Worm (Caenorhabditis elegans) whole organism, early embryonic: ENCODE data around the gene irld-8.

Experiments
- B0310.2 ChIP-seq: sonication (generic microtip); optimal IDR thresholded peaks from 2 replicates; lab custom pipeline; 2016; ENCODE audit warnings: mild to moderate bottlenecking, missing genetic modification characterization, missing compliant biosample characterization
- F13C5.2 ChIP-seq: sonication (generic microtip); optimal IDR thresholded peaks from 2 replicates; lab custom pipeline; 2017; ENCODE audit warnings: mild to moderate bottlenecking, missing genetic modification characterization, inconsistent platforms, missing compliant biosample characterization
- aly-1 ChIP-seq: sonication (generic microtip); optimal IDR thresholded peaks from 2 replicates; lab custom pipeline; 2016; ENCODE audit warnings: missing genetic modification characterization, missing compliant biosample characterization
- ama-1 ChIP-seq: fragments of 150-350 bp; optimal IDR thresholded peaks from 2 replicates; lab custom pipeline; 2014
- ceh-13 ChIP-seq: fragments of 200-800 bp; sonication (Bioruptor generic); optimal IDR thresholded peaks from 2 replicates; lab custom pipeline; 2018; ENCODE audit warnings: mild to moderate bottlenecking, missing genetic modification characterization, missing compliant biosample characterization
- ceh-36 ChIP-seq: sonication (generic microtip); optimal IDR thresholded peaks from 2 replicates; lab custom pipeline; 2016; ENCODE audit warnings: missing genetic modification characterization, inconsistent platforms, missing compliant biosample characterization
- ets-7 ChIP-seq: sonication (generic microtip); optimal IDR thresholded peaks from 2 replicates; lab custom pipeline; 2016; ENCODE audit warnings: missing genotype, missing genetic modification characterization, missing compliant biosample characterization
- flt-1 ChIP-seq: fragments of 200-800 bp; sonication (Bioruptor generic); IDR thresholded peaks from 2 replicates; pipeline ENCODE4 v1.3.6; 2022; ENCODE audit warnings: missing genetic modification characterization, missing compliant biosample characterization
- hmbx-1 ChIP-seq: sonication (generic microtip); optimal IDR thresholded peaks from 2 replicates; lab custom pipeline; 2016; ENCODE audit warnings: mild to moderate bottlenecking, missing genetic modification characterization, missing compliant biosample characterization
- hmg-4 ChIP-seq: fragments of 200-800 bp; sonication (Bioruptor generic); optimal IDR thresholded peaks from 2 replicates; lab custom pipeline; 2018; ENCODE audit warnings: mild to moderate bottlenecking, missing genetic modification characterization, missing compliant biosample characterization
- hnd-1 ChIP-seq: sonication (generic microtip); optimal IDR thresholded peaks from 2 replicates; lab custom pipeline; 2016; ENCODE audit warnings: missing genetic modification characterization, missing compliant biosample characterization
- pes-1 ChIP-seq: fragments of 200-800 bp; sonication (Bioruptor generic); IDR thresholded peaks from 2 replicates; pipeline ENCODE4 v1.3.6; 2022; ENCODE audit warnings: missing genetic modification reagents, missing genetic modification characterization, missing compliant biosample characterization
- scrt-1 ChIP-seq: fragments of 200-800 bp; sonication (Bioruptor generic); IDR thresholded peaks from 2 replicates; pipeline ENCODE4 v1.3.6; 2022; ENCODE audit warnings: missing genetic modification characterization, missing compliant biosample characterization
- sea-1 ChIP-seq: fragments of 200-800 bp; sonication (Bioruptor generic); conservative IDR thresholded peaks from 2 replicates; pipeline ENCODE4 v1.3.6; 2022; ENCODE audit warnings: missing genetic modification characterization, missing compliant biosample characterization
- tbx-11 ChIP-seq: fragments of 200-800 bp; sonication (Bioruptor generic); IDR thresholded peaks from 2 replicates; pipeline ENCODE4 v1.3.6; 2022; ENCODE audit warnings: missing genetic modification characterization, missing compliant biosample characterization
- tbx-37 ChIP-seq: fragments of 200-800 bp; sonication (Bioruptor generic); conservative IDR thresholded peaks from 2 replicates; pipeline ENCODE4 v1.3.6; 2022; ENCODE audit warnings: missing genetic modification reagents, missing genetic modification characterization, missing compliant biosample characterization
- tra-4 ChIP-seq: sonication (generic microtip); optimal IDR thresholded peaks from 2 replicates; lab custom pipeline; 2017; ENCODE audit warnings: missing genetic modification characterization, missing compliant biosample characterization

irld-8 gene

DNA sequence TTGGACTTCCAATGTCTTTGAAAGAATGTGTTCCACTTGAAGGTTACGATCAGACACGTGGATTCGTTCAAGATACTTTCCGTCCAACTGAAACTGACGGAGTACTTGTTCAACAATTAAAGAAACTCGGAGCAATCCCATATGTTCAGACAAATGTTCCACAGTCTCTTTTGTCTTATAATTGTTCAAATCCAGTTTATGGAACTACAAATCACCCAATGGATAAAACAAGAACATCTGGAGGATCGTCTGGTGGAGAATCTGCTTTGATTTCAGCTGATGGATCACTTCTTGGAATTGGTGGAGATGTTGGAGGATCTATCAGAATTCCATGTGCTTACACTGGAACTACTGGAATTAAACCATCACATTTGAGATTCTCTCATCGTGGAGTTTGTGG is 37.6 kb downstream of the irld-8 start:
- TF ChIP-seq aly-1 (tag; lab: Kevin White, UChicago) (no peak), ceh-13 (no peak), hmbx-1 (tag; lab: Kevin White, UChicago) (no peak), ama-1 (lab: Kevin White, UChicago) (no peak), tra-4 (no peak), tbx-37 (no peak), sea-1 (GFP tag; lab: Robert Waterston, UW) (no peak), scrt-1 (no peak), F13C5.2 (tag; lab: Kevin White, UChicago) (no peak)

DNA sequence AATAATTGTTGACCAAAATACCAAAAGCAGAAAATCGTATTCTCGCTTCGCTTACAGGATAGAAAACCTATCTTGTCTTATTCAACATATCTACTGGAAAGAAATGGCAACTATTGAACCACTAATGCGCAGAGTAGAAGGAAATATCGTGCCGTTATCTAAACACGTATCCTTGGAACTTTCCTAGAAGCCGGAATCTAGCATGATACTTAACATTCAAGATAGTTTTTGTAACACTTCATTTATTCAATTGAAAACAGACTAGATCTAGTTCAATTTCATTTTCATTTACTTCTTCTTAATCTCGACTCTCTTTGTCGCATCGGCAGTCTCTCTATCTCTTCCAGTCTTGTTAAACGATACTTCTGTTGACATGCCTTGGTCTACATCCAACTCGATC is 39.4 kb downstream of the irld-8 start:
- no peak for TF ChIP-seq tbx-11 (GFP tag; lab: Robert Waterston, UW)
- TF ChIP-seq aly-1 (tag; lab: Kevin White, UChicago): no peak
- no peak for TF ChIP-seq ama-1 (lab: Kevin White, UChicago)
- no peak for TF ChIP-seq scrt-1
- no peak for TF ChIP-seq ceh-13

DNA sequence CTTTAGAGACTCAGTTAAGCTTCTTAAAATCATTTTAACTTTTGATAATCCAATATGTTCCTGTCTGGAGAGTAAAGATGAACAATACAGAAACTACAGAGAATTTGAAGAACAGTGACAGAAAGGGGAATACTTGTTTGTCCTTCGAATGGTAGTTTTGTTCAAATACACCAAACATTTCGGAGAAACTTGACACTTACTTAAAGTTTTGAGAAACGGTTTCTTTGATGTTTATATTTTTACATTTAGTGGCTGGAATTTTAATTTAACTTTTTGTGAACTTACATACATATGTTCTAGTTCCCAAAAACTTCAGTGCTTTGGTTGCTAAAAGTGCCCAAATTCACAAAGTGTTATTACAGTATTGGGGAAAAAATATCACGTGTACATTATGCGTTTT is 41.6 kb downstream of the irld-8 start, which contains the start of gene B0218.5:
Gene B0218.5, minus strand, starts transcription at position 101 of the 400 bp plus-strand sequence.
- no peak for TF ChIP-seq tbx-11 (GFP tag; lab: Robert Waterston, UW)
- no peak for TF ChIP-seq scrt-1
- no peak for TF ChIP-seq hnd-1 (tag; lab: Kevin White, UChicago)
- no peak for TF ChIP-seq aly-1 (tag; lab: Kevin White, UChicago)
- no peak for TF ChIP-seq flt-1 (GFP tag; lab: Robert Waterston, UW)
- no peak for TF ChIP-seq hmbx-1 (tag; lab: Kevin White, UChicago)

DNA sequence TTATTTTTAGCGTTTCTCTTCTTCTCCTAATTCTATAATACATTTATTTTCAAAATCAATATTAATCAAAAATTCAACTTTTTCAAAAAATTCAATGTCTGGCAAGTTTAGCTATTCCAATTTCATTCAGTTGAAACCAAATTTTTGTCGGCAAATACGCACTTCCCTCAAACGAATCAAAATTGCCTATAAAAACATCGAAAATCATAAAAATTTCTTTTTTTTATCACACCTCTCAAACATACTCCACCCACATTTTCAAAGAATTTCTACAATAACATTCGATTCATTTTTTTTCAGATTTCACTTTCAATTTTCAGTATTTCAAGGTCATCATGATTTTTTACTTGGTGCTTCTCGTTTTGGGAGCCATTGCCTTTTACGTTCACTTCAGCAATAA is 43.5 kb downstream of the irld-8 start, which contains the start of gene faah-1:
Gene faah-1, plus strand, starts transcription at position 301 of the 400 bp plus-strand sequence.
- no peak for TF ChIP-seq hmg-4
- no peak for TF ChIP-seq hnd-1 (tag; lab: Kevin White, UChicago)
- TF ChIP-seq flt-1 (GFP tag; lab: Robert Waterston, UW): no peak
- TF ChIP-seq ama-1 (lab: Kevin White, UChicago): no peak
- no peak for TF ChIP-seq aly-1 (tag; lab: Kevin White, UChicago)
- no peak for TF ChIP-seq tbx-37
- TF ChIP-seq F13C5.2 (tag; lab: Kevin White, UChicago): no peak
- no peak for TF ChIP-seq sea-1 (GFP tag; lab: Robert Waterston, UW)
- no peak for TF ChIP-seq ceh-13
- TF ChIP-seq scrt-1: no peak
- TF ChIP-seq hmbx-1 (tag; lab: Kevin White, UChicago): no peak
- no peak for TF ChIP-seq ets-7 (tag; lab: Kevin White, UChicago)
- no peak for TF ChIP-seq tbx-11 (GFP tag; lab: Robert Waterston, UW)
- TF ChIP-seq ceh-36 (tag; lab: Kevin White, UChicago): no peak
- TF ChIP-seq B0310.2: no peak
- TF ChIP-seq pes-1 (GFP tag; lab: Robert Waterston, UW): no peak

DNA sequence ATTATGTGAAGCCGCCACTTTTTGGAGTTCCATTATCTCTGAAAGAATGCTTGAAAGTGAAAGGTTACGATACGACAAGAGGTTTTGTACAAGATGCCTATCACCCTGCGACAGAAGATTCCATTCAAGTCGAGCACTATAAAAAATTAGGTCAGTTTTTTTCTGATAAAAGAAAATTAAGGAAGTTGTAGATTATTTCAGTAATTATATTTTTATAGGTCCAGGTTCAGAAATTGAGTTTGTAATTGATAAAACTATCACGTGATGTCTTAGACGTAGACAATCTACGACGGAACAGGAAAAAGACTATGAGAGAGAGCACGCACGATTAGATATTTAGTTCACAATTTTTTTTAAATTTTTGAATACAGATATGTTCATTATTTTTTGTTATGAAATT is 44.4 kb downstream of the irld-8 start:
- TF ChIP-seq flt-1 (GFP tag; lab: Robert Waterston, UW) (no peak), ceh-13 (no peak), F13C5.2 (tag; lab: Kevin White, UChicago) (no peak), tbx-11 (GFP tag; lab: Robert Waterston, UW) (no peak), ceh-36 (tag; lab: Kevin White, UChicago) (no peak), tbx-37 (no peak), hnd-1 (tag; lab: Kevin White, UChicago) (no peak), ama-1 (lab: Kevin White, UChicago) (no peak), hmbx-1 (tag; lab: Kevin White, UChicago) (no peak), scrt-1 (no peak), B0310.2 (no peak), tra-4 (no peak), aly-1 (tag; lab: Kevin White, UChicago) (no peak), hmg-4 (no peak)

DNA sequence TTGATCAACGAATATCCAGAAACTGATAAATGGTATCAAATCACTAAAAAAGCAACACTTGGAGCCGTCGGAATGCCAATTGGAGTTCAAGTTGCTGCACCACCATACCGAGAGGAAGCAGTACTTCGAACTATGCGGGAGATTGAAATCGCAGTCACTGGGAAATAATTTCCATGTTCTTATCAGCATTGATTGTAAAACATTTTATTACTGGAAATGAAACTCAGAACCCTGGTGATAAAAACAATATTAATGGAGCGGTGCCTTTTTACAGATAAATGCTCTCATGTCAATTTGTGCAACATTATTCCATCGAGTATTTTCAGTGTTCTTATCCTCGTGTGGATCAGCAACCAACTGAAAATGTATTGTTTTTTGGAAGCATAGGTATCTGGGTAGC is 46.2 kb downstream of the irld-8 start:
- TF ChIP-seq flt-1 (GFP tag; lab: Robert Waterston, UW): no peak

DNA sequence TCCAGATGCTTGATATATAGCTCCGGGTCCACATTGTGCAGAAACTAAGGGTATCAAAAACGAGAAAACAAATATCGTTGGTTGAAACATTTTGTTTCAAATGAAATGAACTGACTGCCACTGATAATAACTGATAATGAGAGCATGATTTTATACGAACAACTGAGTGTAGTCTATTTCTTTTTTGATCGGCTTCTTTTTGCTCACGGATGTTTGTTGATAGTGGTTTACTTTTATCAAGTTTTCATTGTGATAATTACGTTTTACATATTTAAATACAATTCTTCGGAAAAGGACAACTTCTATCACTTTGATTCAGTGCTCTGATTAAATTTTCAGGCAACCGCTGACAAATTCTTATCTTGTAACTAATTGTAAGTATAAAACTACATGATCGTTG is 48.1 kb downstream of the irld-8 start, which contains the start of gene clec-51:
Gene clec-51, minus strand, starts transcription at position 114 of the 400 bp plus-strand sequence.
- no peak for TF ChIP-seq ceh-13
- TF ChIP-seq tbx-37: no peak
- no peak for TF ChIP-seq hmbx-1 (tag; lab: Kevin White, UChicago)
- no peak for TF ChIP-seq flt-1 (GFP tag; lab: Robert Waterston, UW)
- no peak for TF ChIP-seq ceh-36 (tag; lab: Kevin White, UChicago)
- TF ChIP-seq aly-1 (tag; lab: Kevin White, UChicago): no peak
- no peak for TF ChIP-seq scrt-1
- TF ChIP-seq hnd-1 (tag; lab: Kevin White, UChicago): no peak
- TF ChIP-seq pes-1 (GFP tag; lab: Robert Waterston, UW): no peak
- TF ChIP-seq ets-7 (tag; lab: Kevin White, UChicago): no peak
- TF ChIP-seq F13C5.2 (tag; lab: Kevin White, UChicago): no peak
- TF ChIP-seq tbx-11 (GFP tag; lab: Robert Waterston, UW): no peak
- TF ChIP-seq B0310.2: no peak
- TF ChIP-seq hmg-4: no peak
- TF ChIP-seq sea-1 (GFP tag; lab: Robert Waterston, UW): no peak
- TF ChIP-seq ama-1 (lab: Kevin White, UChicago): no peak
- no peak for TF ChIP-seq tra-4

DNA sequence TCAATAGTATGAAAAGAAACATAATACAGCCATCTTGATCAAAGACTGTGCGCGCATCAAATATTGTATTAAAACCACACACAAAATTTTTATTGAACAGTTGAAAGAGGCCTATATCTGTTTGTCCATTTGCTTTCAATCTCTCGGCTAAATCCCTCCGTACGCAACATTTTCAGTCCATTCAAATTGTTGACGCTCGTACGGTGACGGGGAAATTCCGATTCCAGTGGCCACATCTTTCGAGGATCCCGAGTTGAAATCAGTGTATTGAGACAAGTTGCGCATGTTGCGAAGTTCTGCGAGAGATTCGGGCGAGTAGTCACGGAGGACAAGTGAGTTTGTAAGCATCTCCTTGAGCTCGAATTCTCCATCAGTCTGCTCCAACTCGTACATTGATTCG is 49.0 kb downstream of the irld-8 start:
- TF ChIP-seq scrt-1 (no peak), ets-7 (tag; lab: Kevin White, UChicago) (no peak), hmbx-1 (tag; lab: Kevin White, UChicago) (no peak), flt-1 (GFP tag; lab: Robert Waterston, UW) (no peak), B0310.2 (no peak), ceh-13 (no peak), F13C5.2 (tag; lab: Kevin White, UChicago) (no peak)
